Fruit fly (Drosophila melanogaster) whole organism, pupa: ENCODE measurements around the gene CG18649.

Source experiments
- CG10348 ChIP-seq: fragments of 200-800 bp; sonication (Bioruptor generic); IDR thresholded peaks from 2 replicates; pipeline ENCODE4 v1.3.6; 2022; ENCODE audit warnings: missing biosample characterization, missing genetic modification characterization
- CG12605 ChIP-seq: fragments of 200-800 bp; sonication (Bioruptor generic); IDR thresholded peaks from 2 replicates; pipeline ENCODE4 v1.3.6; 2022; ENCODE audit warnings: missing biosample characterization, missing genetic modification characterization
- CG13204 ChIP-seq: fragments of 200-800 bp; sonication (Bioruptor generic); optimal IDR thresholded peaks from 2 replicates; lab custom pipeline; 2018; ENCODE audit warnings: missing biosample characterization, mild to moderate bottlenecking, missing genetic modification characterization, moderate library complexity
- CG14655 ChIP-seq: fragments of 200-800 bp; sonication (Bioruptor generic); optimal IDR thresholded peaks from 3 replicates; lab custom pipeline; 2017; ENCODE audit warnings: mild to moderate bottlenecking, missing biosample characterization, missing genetic modification reagents, missing genetic modification characterization
- CG15710 ChIP-seq: fragments of 200-800 bp; sonication (Bioruptor generic); optimal IDR thresholded peaks from 2 replicates; lab custom pipeline; 2018; ENCODE audit warnings: missing biosample characterization, mild to moderate bottlenecking, missing genetic modification characterization, moderate library complexity
- CG17806 ChIP-seq: fragments of 200-800 bp; sonication (Bioruptor generic); optimal IDR thresholded peaks from 2 replicates; lab custom pipeline; 2018; ENCODE audit warnings: missing biosample characterization, mild to moderate bottlenecking, missing genetic modification characterization, moderate library complexity
- CG32121 ChIP-seq: fragments of 200-800 bp; sonication (Bioruptor generic); IDR thresholded peaks from 2 replicates; pipeline ENCODE4 v1.3.6; 2022; ENCODE audit warnings: missing biosample characterization, missing genetic modification characterization
- CG34367 ChIP-seq: fragments of 200-800 bp; sonication (Bioruptor generic); optimal IDR thresholded peaks from 2 replicates; lab custom pipeline; 2018; ENCODE audit warnings: missing biosample characterization, mild to moderate bottlenecking, missing genetic modification characterization
- CG4496 ChIP-seq: fragments of 200-800 bp; sonication (Bioruptor generic); IDR thresholded peaks from 3 replicates; pipeline ENCODE4 v1.3.6; 2022; ENCODE audit warnings: missing biosample characterization, missing genetic modification characterization
- CG8159 ChIP-seq: fragments of 200-800 bp; sonication (Bioruptor generic); optimal IDR thresholded peaks from 3 replicates; lab custom pipeline; 2018; ENCODE audit warnings: missing biosample characterization, mild to moderate bottlenecking, missing genetic modification characterization, moderate library complexity
- CG8301 ChIP-seq: fragments of 200-800 bp; sonication (Bioruptor generic); optimal IDR thresholded peaks from 2 replicates; lab custom pipeline; 2018; ENCODE audit warnings: missing biosample characterization, mild to moderate bottlenecking, missing genetic modification characterization
- CG9948 ChIP-seq: fragments of 200-800 bp; sonication (Bioruptor generic); optimal IDR thresholded peaks from 2 replicates; lab custom pipeline; 2018; ENCODE audit warnings: missing biosample characterization, mild to moderate bottlenecking, missing genetic modification characterization, moderate library complexity
- D1 ChIP-seq: fragments of 200-800 bp; sonication (Bioruptor generic); optimal IDR thresholded peaks from 2 replicates; lab custom pipeline; 2018; ENCODE audit warnings: missing biosample characterization, mild to moderate bottlenecking, missing genetic modification characterization, moderate library complexity
- EcR ChIP-seq: fragments of 200-800 bp; sonication (Bioruptor generic); optimal IDR thresholded peaks from 3 replicates; lab custom pipeline; 2019; ENCODE audit warnings: missing biosample characterization, missing genetic modification characterization, mild to moderate bottlenecking, moderate library complexity, missing genetic modification reagents
- Ets98B ChIP-seq: fragments of 200-800 bp; sonication (Bioruptor generic); IDR thresholded peaks from 2 replicates; pipeline ENCODE4 v1.3.6; 2022; ENCODE audit warnings: missing biosample characterization, missing genetic modification characterization
- Pif1A ChIP-seq: fragments of 200-800 bp; sonication (Bioruptor generic); optimal IDR thresholded peaks from 3 replicates; lab custom pipeline; 2016; ENCODE audit warnings: missing biosample characterization, missing genetic modification characterization
- Pif1B ChIP-seq: fragments of 200-800 bp; sonication (Bioruptor generic); optimal IDR thresholded peaks from 3 replicates; lab custom pipeline; 2016; ENCODE audit warnings: missing biosample characterization, missing genetic modification characterization
- Snoo ChIP-seq: fragments of 200-800 bp; sonication (Bioruptor generic); optimal IDR thresholded peaks from 3 replicates; lab custom pipeline; 2017; ENCODE audit warnings: missing biosample characterization, mild to moderate bottlenecking, missing genetic modification characterization, inconsistent platforms
- fd96Ca ChIP-seq: fragments of 200-800 bp; sonication (Bioruptor generic); IDR thresholded peaks from 3 replicates; pipeline ENCODE4 v1.3.6; 2022; ENCODE audit warnings: missing biosample characterization, missing genetic modification characterization
- gl ChIP-seq: fragments of 200-800 bp; sonication (Bioruptor generic); optimal IDR thresholded peaks from 2 replicates; lab custom pipeline; 2018; ENCODE audit warnings: missing biosample characterization, mild to moderate bottlenecking, missing genetic modification characterization
- rn ChIP-seq: fragments of 200-800 bp; sonication (Bioruptor generic); IDR thresholded peaks from 2 replicates; pipeline ENCODE4 v1.3.6; 2022; ENCODE audit warnings: missing biosample characterization, missing genetic modification characterization

The CG18649 gene

dm6 chr3L:15023192-15023591, 30.7 kb downstream of the CG18649 start, which contains the start of gene CG32148:
CG32148 (plus strand) TSS chr3L:15023492.
- TF ChIP-seq CG12605, result no peak
- TF ChIP-seq CG13204 (GFP tag; lab: Kevin White, UChicago), result no peak
- no peak for TF ChIP-seq CG8301 (tag; lab: Kevin White, UChicago)
- TF ChIP-seq rn (GFP tag; lab: Robert Waterston, UW), result no peak
- TF ChIP-seq Pif1A (GFP tag; lab: Kevin White, UChicago), result no peak
- TF ChIP-seq fd96Ca, result no peak
- TF ChIP-seq CG9948 (tag; lab: Kevin White, UChicago), result no peak
- TF ChIP-seq CG14655 (GFP tag; lab: Kevin White, UChicago), result no peak
- TF ChIP-seq Pif1B (GFP tag; lab: Kevin White, UChicago), result no peak
- no peak for TF ChIP-seq CG15710 (tag; lab: Kevin White, UChicago)
- TF ChIP-seq D1 (tag; lab: Kevin White, UChicago), result no peak
- TF ChIP-seq gl (tag; lab: Kevin White, UChicago), result no peak
- no peak for TF ChIP-seq CG34367 (tag; lab: Kevin White, UChicago)
- no peak for TF ChIP-seq Ets98B (GFP tag; lab: Robert Waterston, UW)
- no peak for TF ChIP-seq CG8159 (tag; lab: Kevin White, UChicago)
- no peak for TF ChIP-seq CG10348
- TF ChIP-seq EcR, result no peak

- TF ChIP-seq CG14655 (GFP tag; lab: Kevin White, UChicago) (no peak), gl (tag; lab: Kevin White, UChicago) (no peak), CG32121 (GFP tag; lab: Robert Waterston, UW) (no peak), fd96Ca (no peak), Pif1A (GFP tag; lab: Kevin White, UChicago) (no peak), D1 (tag; lab: Kevin White, UChicago) (no peak)
These were observed 32.9 kb downstream of the CG18649 start for dm6 chr3L:15021008-15021407.

dm6 chr3L:15013957-15014692, 39.8 kb downstream of the CG18649 start, which contains the start of gene Reck:
Reck (minus strand) TSS chr3L:15014062.
- TF ChIP-seq CG8301 (tag; lab: Kevin White, UChicago) (peak; percentile 87), CG12605 (peak; percentile 96), CG14655 (GFP tag; lab: Kevin White, UChicago) (peak; percentile 91), CG8159 (tag; lab: Kevin White, UChicago) (peak; percentile 87), D1 (tag; lab: Kevin White, UChicago) (peak; percentile 97), CG4496 (peak; percentile 95), fd96Ca (peak; percentile 74), CG32121 (GFP tag; lab: Robert Waterston, UW) (peak; percentile 91), Ets98B (GFP tag; lab: Robert Waterston, UW) (peak; percentile 96), rn (GFP tag; lab: Robert Waterston, UW) (peak; percentile 75), Pif1B (GFP tag; lab: Kevin White, UChicago) (peak; percentile 91), Snoo (tag; lab: Kevin White, UChicago) (peak; percentile 79), CG9948 (tag; lab: Kevin White, UChicago) (peak; percentile 86), EcR (peak; percentile 59), gl (tag; lab: Kevin White, UChicago) (peak; percentile 75), CG13204 (GFP tag; lab: Kevin White, UChicago) (peak; percentile 54), CG34367 (tag; lab: Kevin White, UChicago) (peak; percentile 86), Pif1A (GFP tag; lab: Kevin White, UChicago) (peak; percentile 90), CG15710 (tag; lab: Kevin White, UChicago) (peak; percentile 83), CG10348 (no peak), CG17806 (tag; lab: Kevin White, UChicago) (peak; percentile 94)

dm6 chr3L:15013296-15013695, 40.6 kb downstream of the CG18649 start:
- peak; percentile 74 for TF ChIP-seq CG8159 (tag; lab: Kevin White, UChicago)
- peak; percentile 60 for TF ChIP-seq CG14655 (GFP tag; lab: Kevin White, UChicago)
- peak; percentile 71 for TF ChIP-seq CG15710 (tag; lab: Kevin White, UChicago)
- peak; percentile 55 for TF ChIP-seq CG8301 (tag; lab: Kevin White, UChicago)
- 0 out of 2 replicates have a peak, but pooled peaks have one; percentile 14 for TF ChIP-seq CG12605
- TF ChIP-seq CG13204 (GFP tag; lab: Kevin White, UChicago), result no peak
- peak; percentile 41; the same call in 1 of the 3 replicates for TF ChIP-seq CG4496
- TF ChIP-seq rn (GFP tag; lab: Robert Waterston, UW), result no peak
- TF ChIP-seq Pif1A (GFP tag; lab: Kevin White, UChicago), result peak; percentile 46
- no peak for TF ChIP-seq CG34367 (tag; lab: Kevin White, UChicago)
- no peak for TF ChIP-seq D1 (tag; lab: Kevin White, UChicago)
- TF ChIP-seq gl (tag; lab: Kevin White, UChicago), result no peak
- TF ChIP-seq CG17806 (tag; lab: Kevin White, UChicago), result peak; percentile 55
- no peak for TF ChIP-seq Ets98B (GFP tag; lab: Robert Waterston, UW)
- TF ChIP-seq Pif1B (GFP tag; lab: Kevin White, UChicago), result no peak
- peak; percentile 1 for TF ChIP-seq Snoo (tag; lab: Kevin White, UChicago)
- no peak for TF ChIP-seq EcR
- no peak for TF ChIP-seq CG10348
- TF ChIP-seq CG9948 (tag; lab: Kevin White, UChicago), result peak; percentile 64
- TF ChIP-seq CG32121 (GFP tag; lab: Robert Waterston, UW), result no peak
- no peak for TF ChIP-seq fd96Ca
